Worm (Caenorhabditis elegans) whole organism, L1 larva: ENCODE results near the gene srw-97.

Experiments used
- efl-1 ChIP-seq, 4 experiments: fragments of 150-350 bp; optimal IDR thresholded peaks in 3 of 4; peaks in 1 of 4; 1 replicate in 1 of 4; 2 replicates in 3 of 4; lab custom pipeline; 2014; ENCODE audit warnings: missing biosample characterization in 2 of 4, missing genetic modification characterization in 2 of 4, missing genetic modification reagents in 2 of 4
- elt-2 ChIP-seq: sonication (generic microtip); optimal IDR thresholded peaks from 2 replicates; lab custom pipeline; 2016; ENCODE audit warnings: missing genetic modification characterization, mild to moderate bottlenecking, inconsistent platforms, missing compliant biosample characterization, missing genetic modification reagents
- mdl-1 ChIP-seq, 2 experiments: fragments of 150-350 bp; optimal IDR thresholded peaks; 2 replicates each; lab custom pipeline; 2014 to 2017; ENCODE audit warnings: missing biosample characterization in 2 of 2, missing genetic modification characterization in 2 of 2, inconsistent platforms in 1 of 2
- nhr-237 ChIP-seq: fragments of 150-350 bp; optimal IDR thresholded peaks from 2 replicates; lab custom pipeline; 2014; ENCODE audit warnings: missing biosample characterization, missing genetic modification characterization
- nhr-47 ChIP-seq: sonication (generic microtip); optimal IDR thresholded peaks from 2 replicates; lab custom pipeline; 2016; ENCODE audit warnings: mild to moderate bottlenecking, missing genetic modification characterization, moderate library complexity, missing compliant biosample characterization
- pag-3 ChIP-seq: sonication (generic microtip); optimal IDR thresholded peaks from 2 replicates; lab custom pipeline; 2017; ENCODE audit warnings: missing genetic modification characterization, mild to moderate bottlenecking, missing compliant biosample characterization, antibody characterized with exemption, borderline replicate concordance; ENCODE audit not compliant: insufficient read depth
- snpc-4 ChIP-seq: fragments of 150-350 bp; optimal IDR thresholded peaks from 2 replicates; lab custom pipeline; 2014; ENCODE audit warnings: missing biosample characterization, missing genetic modification characterization

DNA sequence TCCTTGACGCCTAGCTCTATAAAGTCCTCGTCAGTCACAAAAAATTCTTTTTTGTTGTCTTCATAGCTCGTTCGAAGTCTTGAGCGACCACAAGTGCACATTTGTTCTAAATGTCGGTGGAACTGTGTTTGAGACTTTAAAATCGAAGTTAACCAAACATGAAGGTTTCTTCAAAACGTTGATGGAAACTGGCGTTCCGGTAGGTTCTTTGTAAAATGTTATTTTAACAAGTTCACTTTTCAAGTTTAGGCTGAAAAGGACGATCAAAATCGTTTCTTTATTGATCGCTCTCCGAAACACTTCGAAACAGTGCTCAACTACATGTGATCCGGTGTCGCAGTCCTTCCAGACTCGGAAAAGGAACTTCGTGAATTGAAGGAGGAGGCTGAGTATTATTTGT is 44.2 kb downstream of the srw-97 start, which contains the start of gene fbxa-160:
- TF ChIP-seq mdl-1 (tag; optimal IDR thresholded peaks at IDR 0.05; lab: Kevin White, UChicago) = no peak
- no peak for TF ChIP-seq nhr-47 (tag; lab: Kevin White, UChicago)
- no peak for TF ChIP-seq snpc-4 (tag; lab: Kevin White, UChicago)
- TF ChIP-seq nhr-237 (tag; lab: Kevin White, UChicago) = no peak
- no peak for TF ChIP-seq pag-3 (tag; lab: Kevin White, UChicago)
- no peak for TF ChIP-seq efl-1 (optimal IDR thresholded peaks at IDR 0.05; lab: Kevin White, UChicago)
- TF ChIP-seq efl-1 (GFP tag; optimal IDR thresholded peaks at IDR 0.05 in 1 of 2; lab: Kevin White, UChicago) = no peak
- no peak for TF ChIP-seq elt-2 (tag; lab: Kevin White, UChicago)
